Worm (Caenorhabditis elegans) whole organism, late embryonic: ENCODE data around the gene K05D4.9.

ENCODE experiments used
- ahr-1 ChIP-seq: sonication (generic microtip); optimal IDR thresholded peaks from 2 replicates; lab custom pipeline; 2016; ENCODE audit warnings: missing genetic modification characterization, missing compliant biosample characterization
- ama-1 ChIP-seq: fragments of 150-350 bp; optimal IDR thresholded peaks from 2 replicates; lab custom pipeline; 2014
- ceh-22 ChIP-seq: sonication (generic microtip); optimal IDR thresholded peaks from 2 replicates; lab custom pipeline; 2017; ENCODE audit warnings: missing biosample characterization, missing genetic modification characterization
- ceh-31 ChIP-seq: sonication (generic microtip); optimal IDR thresholded peaks from 2 replicates; lab custom pipeline; 2016; ENCODE audit warnings: missing genetic modification characterization, missing compliant biosample characterization
- ceh-9 ChIP-seq: sonication (generic microtip); optimal IDR thresholded peaks from 2 replicates; lab custom pipeline; 2016; ENCODE audit warnings: mild to moderate bottlenecking, missing genetic modification characterization, inconsistent platforms, missing compliant biosample characterization
- fkh-10 ChIP-seq: fragments of 150-350 bp; optimal IDR thresholded peaks from 2 replicates; lab custom pipeline; 2014; ENCODE audit warnings: missing biosample characterization, missing genetic modification reagents, missing genetic modification characterization
- gmeb-2 ChIP-seq: sonication (generic microtip); optimal IDR thresholded peaks from 2 replicates; lab custom pipeline; 2016; ENCODE audit warnings: missing genetic modification characterization, inconsistent platforms, missing compliant biosample characterization
- hlh-15 ChIP-seq: sonication (generic microtip); optimal IDR thresholded peaks from 2 replicates; lab custom pipeline; 2016; ENCODE audit warnings: missing genetic modification characterization, missing compliant biosample characterization
- nhr-11 ChIP-seq: fragments of 150-350 bp; optimal IDR thresholded peaks from 2 replicates; lab custom pipeline; 2014; ENCODE audit warnings: missing biosample characterization, missing genetic modification characterization
- unc-86 ChIP-seq: sonication (generic microtip); optimal IDR thresholded peaks from 2 replicates; lab custom pipeline; 2016; ENCODE audit warnings: missing genetic modification characterization, missing compliant biosample characterization

DNA sequence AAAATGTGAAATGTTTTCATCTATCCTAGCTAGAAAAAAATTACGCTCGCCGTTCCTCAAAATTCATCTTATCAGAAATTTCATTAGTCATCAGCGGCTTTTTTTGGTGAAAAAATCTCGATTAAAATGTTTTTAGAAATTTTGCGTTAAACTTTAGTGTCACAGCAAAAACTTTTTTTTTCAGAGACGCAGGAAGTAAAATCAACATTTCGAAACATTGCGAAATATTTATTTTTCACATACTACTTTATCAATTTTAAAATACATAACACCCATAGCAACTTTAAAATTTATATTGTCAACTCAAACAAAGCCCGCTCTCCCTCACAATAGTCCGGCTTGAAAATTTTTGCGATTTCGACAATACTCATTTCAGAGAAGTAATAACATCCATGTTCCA lies 39.4 kb downstream of the K05D4.9 start:
- TF ChIP-seq ceh-22 (tag; lab: Kevin White, UChicago) (no peak), ceh-31 (tag; lab: Kevin White, UChicago) (no peak), unc-86 (tag; lab: Kevin White, UChicago) (no peak), hlh-15 (tag; lab: Kevin White, UChicago) (no peak), ama-1 (lab: Kevin White, UChicago) (no peak), gmeb-2 (no peak), ceh-9 (tag; lab: Kevin White, UChicago) (no peak), fkh-10 (GFP tag; lab: Kevin White, UChicago) (no peak), ahr-1 (tag; lab: Kevin White, UChicago) (no peak), nhr-11 (no peak)
